Worm (Caenorhabditis elegans): ENCODE results near the gene nstp-10.

DNA sequence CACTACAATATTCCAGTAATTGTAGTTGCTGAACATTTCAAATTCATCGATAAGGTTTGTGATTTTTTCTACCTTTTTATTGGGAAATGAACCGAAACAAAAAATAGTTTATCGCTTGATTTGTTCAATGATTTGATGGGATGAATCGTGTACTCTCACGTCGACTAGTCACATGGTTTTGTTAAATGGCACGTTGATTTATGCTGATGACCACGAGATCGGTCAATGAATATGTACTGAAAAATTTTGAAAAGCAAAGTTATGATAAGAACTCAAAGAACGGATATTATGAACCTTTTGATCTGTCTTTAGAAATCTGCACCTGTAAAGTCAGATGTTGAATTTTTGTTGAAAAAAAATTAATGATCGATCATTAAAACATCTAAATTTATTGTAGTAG lies 33.4 kb downstream of the nstp-10 start:
- TF ChIP-seq nhr-67 (tag; optimal IDR thresholded peaks at IDR 0.05) (no peak), ama-1 (optimal IDR thresholded peaks at IDR 0.05) (no peak), fos-1 (tag; optimal IDR thresholded peaks at IDR 0.05) (no peak)
